Fruit fly (Drosophila melanogaster) whole organism, embryonic: ENCODE measurements around the gene Pcif1.

Experiments used
- Asciz ChIP-seq: fragments of 200-800 bp; sonication (Bioruptor generic); optimal IDR thresholded peaks from 2 replicates; lab custom pipeline; 2017; ENCODE audit warnings: missing biosample characterization, mild to moderate bottlenecking, missing genetic modification characterization, missing genetic modification reagents
- Bteb2 ChIP-seq: fragments of 200-800 bp; sonication (Bioruptor generic); optimal IDR thresholded peaks from 2 replicates; lab custom pipeline; 2016; ENCODE audit warnings: missing biosample characterization, missing genetic modification characterization
- CG10147 ChIP-seq: fragments of 200-800 bp; sonication (Bioruptor generic); optimal IDR thresholded peaks from 2 replicates; lab custom pipeline; 2019; ENCODE audit warnings: missing biosample characterization, mild to moderate bottlenecking, missing genetic modification characterization, moderate library complexity
- CG10267 ChIP-seq: fragments of 200-800 bp; sonication (Bioruptor generic); optimal IDR thresholded peaks from 2 replicates; lab custom pipeline; 2018; ENCODE audit warnings: missing biosample characterization, mild to moderate bottlenecking, missing genetic modification characterization, moderate library complexity
- CG13624 ChIP-seq: fragments of 200-800 bp; sonication (Bioruptor generic); optimal IDR thresholded peaks from 2 replicates; lab custom pipeline; 2016; ENCODE audit warnings: missing biosample characterization, missing genetic modification characterization
- CG1529 ChIP-seq: fragments of 200-800 bp; sonication (Bioruptor generic); optimal IDR thresholded peaks from 3 replicates; lab custom pipeline; 2018; ENCODE audit warnings: missing biosample characterization, missing genetic modification characterization
- CG1647 ChIP-seq: fragments of 200-800 bp; sonication (Bioruptor generic); optimal IDR thresholded peaks from 3 replicates; lab custom pipeline; 2016; ENCODE audit warnings: missing biosample characterization, missing genetic modification characterization
- CG17361 ChIP-seq: fragments of 200-800 bp; sonication (Bioruptor generic); IDR thresholded peaks from 3 replicates; pipeline ENCODE4 v1.3.6; 2022; ENCODE audit warnings: missing biosample characterization, missing genetic modification characterization
- CG17829 ChIP-seq: fragments of 200-800 bp; optimal IDR thresholded peaks from 2 replicates; lab custom pipeline; 2019; ENCODE audit warnings: missing biosample characterization, mild to moderate bottlenecking, missing genetic modification characterization, moderate library complexity
- CG30020 ChIP-seq: fragments of 200-800 bp; optimal IDR thresholded peaks from 2 replicates; lab custom pipeline; 2019; ENCODE audit warnings: missing biosample characterization, mild to moderate bottlenecking, missing genetic modification characterization, moderate library complexity
- CG32767 ChIP-seq: fragments of 200-800 bp; sonication (Bioruptor generic); IDR thresholded peaks from 2 replicates; pipeline ENCODE4 v1.3.6; 2022; ENCODE audit warnings: missing biosample characterization, missing genetic modification characterization
- CG34224 ChIP-seq: fragments of 200-800 bp; sonication (Bioruptor generic); IDR thresholded peaks from 3 replicates; pipeline ENCODE4 v1.3.6; 2022; ENCODE audit warnings: missing biosample characterization, missing genetic modification characterization; ENCODE audit not compliant: partially characterized antibody
- CG4328 ChIP-seq: fragments of 200-800 bp; sonication (Bioruptor generic); optimal IDR thresholded peaks from 3 replicates; lab custom pipeline; 2017; ENCODE audit warnings: missing biosample characterization, missing genetic modification reagents, missing genetic modification characterization
- CG4707 ChIP-seq: fragments of 200-800 bp; sonication (Bioruptor generic); optimal IDR thresholded peaks from 2 replicates; lab custom pipeline; 2018; ENCODE audit warnings: missing biosample characterization, mild to moderate bottlenecking, missing genetic modification characterization, moderate library complexity
- CG4820 ChIP-seq: fragments of 200-800 bp; sonication (Bioruptor generic); optimal IDR thresholded peaks from 3 replicates; lab custom pipeline; 2016; ENCODE audit warnings: missing biosample characterization, missing genetic modification characterization
- CG4854 ChIP-seq: fragments of 200-800 bp; sonication (Bioruptor generic); optimal IDR thresholded peaks from 2 replicates; lab custom pipeline; 2016; ENCODE audit warnings: missing biosample characterization, missing genetic modification characterization, inconsistent platforms
- CG6689 ChIP-seq: fragments of 200-800 bp; sonication (Bioruptor generic); IDR thresholded peaks from 2 replicates; pipeline ENCODE4 v1.3.6; 2022; ENCODE audit warnings: missing biosample characterization, missing genetic modification characterization
- CG7786 ChIP-seq: fragments of 200-800 bp; sonication (Bioruptor generic); optimal IDR thresholded peaks from 2 replicates; lab custom pipeline; 2016; ENCODE audit warnings: missing biosample characterization, missing genetic modification characterization
- CG7928 ChIP-seq: fragments of 200-800 bp; sonication (Bioruptor generic); optimal IDR thresholded peaks from 2 replicates; lab custom pipeline; 2017; ENCODE audit warnings: missing biosample characterization, mild to moderate bottlenecking, missing genetic modification characterization
- Dip2 ChIP-seq: fragments of 200-800 bp; sonication (Bioruptor generic); IDR thresholded peaks from 2 replicates; pipeline ENCODE4 v1.3.6; 2022; ENCODE audit warnings: missing biosample characterization, missing genetic modification characterization
- Hey ChIP-seq: fragments of 200-800 bp; sonication (Bioruptor generic); optimal IDR thresholded peaks from 3 replicates; lab custom pipeline; 2018; ENCODE audit warnings: missing biosample characterization, mild to moderate bottlenecking, missing genetic modification characterization
- HmgD ChIP-seq: fragments of 200-800 bp; sonication (Bioruptor generic); optimal IDR thresholded peaks from 3 replicates; lab custom pipeline; 2016; ENCODE audit warnings: missing biosample characterization, missing genetic modification characterization
- Hr78 ChIP-seq, 2 experiments: fragments of 200-800 bp in 1 of 2; fragments of >200 bp in 1 of 2; sonication (Bioruptor generic) in 1 of 2; optimal IDR thresholded peaks; 2 replicates each; lab custom pipeline; 2017 to 2019; ENCODE audit warnings: missing biosample characterization in 2 of 2, missing genetic modification characterization in 2 of 2, mild to moderate bottlenecking in 1 of 2, moderate library complexity in 1 of 2
- Opbp ChIP-seq: fragments of 200-800 bp; sonication (Bioruptor generic); IDR thresholded peaks from 3 replicates; pipeline ENCODE4 v1.3.6; 2022; ENCODE audit warnings: missing biosample characterization, missing genetic modification characterization; ENCODE audit not compliant: partially characterized antibody
- PHDP ChIP-seq: fragments of 200-800 bp; sonication (Bioruptor generic); optimal IDR thresholded peaks from 3 replicates; lab custom pipeline; 2018; ENCODE audit warnings: missing biosample characterization, mild to moderate bottlenecking, missing genetic modification characterization, moderate library complexity
- Rx ChIP-seq: fragments of 200-800 bp; sonication (Bioruptor generic); IDR thresholded peaks from 2 replicates; pipeline ENCODE4 v1.3.6; 2022; ENCODE audit warnings: missing biosample characterization, missing genetic modification characterization
- Side ChIP-seq: fragments of 200-800 bp; sonication (Bioruptor generic); optimal IDR thresholded peaks from 2 replicates; lab custom pipeline; 2016; ENCODE audit warnings: missing biosample characterization, missing genetic modification characterization
- Trl ChIP-seq, 3 experiments: fragments of >200 bp in 2 of 3; fragments of 200-800 bp in 1 of 3; sonication (Bioruptor generic) in 1 of 3; optimal IDR thresholded peaks; 2 replicates in 1 of 3; 3 replicates in 2 of 3; lab custom pipeline; 2016 to 2017; ENCODE audit warnings: missing biosample characterization in 1 of 3, missing genetic modification characterization in 1 of 3
- Xrp1 ChIP-seq: fragments of 200-800 bp; sonication (Bioruptor generic); IDR thresholded peaks from 2 replicates; pipeline ENCODE4 v1.3.6; 2022; ENCODE audit warnings: missing biosample characterization, missing genetic modification characterization
- al ChIP-seq: fragments of 200-800 bp; sonication (Bioruptor generic); IDR thresholded peaks from 2 replicates; pipeline ENCODE4 v1.3.6; 2022; ENCODE audit warnings: missing biosample characterization, missing genetic modification characterization
- ash1 ChIP-seq: fragments of 200-800 bp; sonication (Bioruptor generic); optimal IDR thresholded peaks from 2 replicates; lab custom pipeline; 2018; ENCODE audit warnings: missing biosample characterization, mild to moderate bottlenecking, missing genetic modification characterization
- bcd ChIP-seq: fragments of 200-800 bp; sonication (Bioruptor generic); optimal IDR thresholded peaks from 2 replicates; lab custom pipeline; 2017; ENCODE audit warnings: missing biosample characterization, mild to moderate bottlenecking, missing genetic modification characterization
- dati ChIP-seq: fragments of 200-800 bp; sonication (Bioruptor generic); IDR thresholded peaks from 2 replicates; pipeline ENCODE4 v1.3.6; 2022; ENCODE audit warnings: missing biosample characterization, missing genetic modification characterization
- gcm2 ChIP-seq: fragments of 200-800 bp; sonication (Bioruptor generic); optimal IDR thresholded peaks from 2 replicates; lab custom pipeline; 2016; ENCODE audit warnings: missing biosample characterization, missing genetic modification characterization
- insv ChIP-seq, 2 experiments: fragments of 200-800 bp; sonication (Bioruptor generic); optimal IDR thresholded peaks; 3 replicates each; lab custom pipeline; 2016 to 2018; ENCODE audit warnings: missing biosample characterization in 2 of 2, missing genetic modification characterization in 2 of 2
- jing ChIP-seq: fragments of 200-800 bp; sonication (Bioruptor generic); optimal IDR thresholded peaks from 2 replicates; lab custom pipeline; 2018; ENCODE audit warnings: missing biosample characterization, mild to moderate bottlenecking, missing genetic modification characterization
- klu ChIP-seq: fragments of 200-800 bp; sonication (Bioruptor generic); IDR thresholded peaks from 2 replicates; pipeline ENCODE4 v1.3.6; 2022; ENCODE audit warnings: missing biosample characterization, missing genetic modification characterization
- kni ChIP-seq: fragments of 200-800 bp; sonication (Bioruptor generic); optimal IDR thresholded peaks from 3 replicates; lab custom pipeline; 2017; ENCODE audit warnings: mild to moderate bottlenecking, missing biosample characterization, missing genetic modification reagents, missing genetic modification characterization
- odd ChIP-seq: fragments of 200-800 bp; sonication (Bioruptor generic); optimal IDR thresholded peaks from 2 replicates; lab custom pipeline; 2017; ENCODE audit warnings: missing biosample characterization, mild to moderate bottlenecking, missing genetic modification characterization
- pum ChIP-seq: fragments of 200-800 bp; sonication (Bioruptor generic); optimal IDR thresholded peaks from 2 replicates; lab custom pipeline; 2016; ENCODE audit warnings: missing biosample characterization, missing genetic modification characterization
- sc ChIP-seq, 3 experiments: fragments of >200 bp in 2 of 3; fragments of 200-800 bp in 1 of 3; sonication (Bioruptor generic) in 1 of 3; optimal IDR thresholded peaks; 2 replicates in 2 of 3; 3 replicates in 1 of 3; lab custom pipeline; 2017; ENCODE audit warnings: mild to moderate bottlenecking in 1 of 3, missing biosample characterization in 1 of 3, missing genetic modification characterization in 1 of 3, missing genetic modification reagents in 1 of 3
- slou ChIP-seq: fragments of 200-800 bp; sonication (Bioruptor generic); optimal IDR thresholded peaks from 3 replicates; lab custom pipeline; 2016; ENCODE audit warnings: missing biosample characterization, missing genetic modification characterization
- stwl ChIP-seq: fragments of 200-800 bp; sonication (Bioruptor generic); optimal IDR thresholded peaks from 3 replicates; lab custom pipeline; 2018; ENCODE audit warnings: missing biosample characterization, mild to moderate bottlenecking, missing genetic modification characterization, moderate library complexity
- tna ChIP-seq: fragments of 200-800 bp; sonication (Bioruptor generic); IDR thresholded peaks from 2 replicates; pipeline ENCODE4 v1.3.6; 2022; ENCODE audit warnings: missing biosample characterization, missing genetic modification characterization; ENCODE audit not compliant: partially characterized antibody
- tup ChIP-seq: fragments of 200-800 bp; sonication (Bioruptor generic); optimal IDR thresholded peaks from 2 replicates; lab custom pipeline; 2016; ENCODE audit warnings: missing biosample characterization, mild to moderate bottlenecking, missing genetic modification characterization, moderate library complexity
- tx ChIP-seq: fragments of 200-800 bp; sonication (Bioruptor generic); optimal IDR thresholded peaks from 2 replicates; lab custom pipeline; 2016; ENCODE audit warnings: missing biosample characterization, missing genetic modification characterization
- wdn ChIP-seq: fragments of 200-800 bp; sonication (Bioruptor generic); IDR thresholded peaks from 2 replicates; pipeline ENCODE4 v1.3.6; 2022; ENCODE audit warnings: missing biosample characterization, missing genetic modification characterization
- wor ChIP-seq: fragments of 200-800 bp; sonication (Bioruptor generic); IDR thresholded peaks from 2 replicates; pipeline ENCODE4 v1.3.6; 2022; ENCODE audit warnings: missing biosample characterization, missing genetic modification characterization

Pcif1 gene

DNA sequence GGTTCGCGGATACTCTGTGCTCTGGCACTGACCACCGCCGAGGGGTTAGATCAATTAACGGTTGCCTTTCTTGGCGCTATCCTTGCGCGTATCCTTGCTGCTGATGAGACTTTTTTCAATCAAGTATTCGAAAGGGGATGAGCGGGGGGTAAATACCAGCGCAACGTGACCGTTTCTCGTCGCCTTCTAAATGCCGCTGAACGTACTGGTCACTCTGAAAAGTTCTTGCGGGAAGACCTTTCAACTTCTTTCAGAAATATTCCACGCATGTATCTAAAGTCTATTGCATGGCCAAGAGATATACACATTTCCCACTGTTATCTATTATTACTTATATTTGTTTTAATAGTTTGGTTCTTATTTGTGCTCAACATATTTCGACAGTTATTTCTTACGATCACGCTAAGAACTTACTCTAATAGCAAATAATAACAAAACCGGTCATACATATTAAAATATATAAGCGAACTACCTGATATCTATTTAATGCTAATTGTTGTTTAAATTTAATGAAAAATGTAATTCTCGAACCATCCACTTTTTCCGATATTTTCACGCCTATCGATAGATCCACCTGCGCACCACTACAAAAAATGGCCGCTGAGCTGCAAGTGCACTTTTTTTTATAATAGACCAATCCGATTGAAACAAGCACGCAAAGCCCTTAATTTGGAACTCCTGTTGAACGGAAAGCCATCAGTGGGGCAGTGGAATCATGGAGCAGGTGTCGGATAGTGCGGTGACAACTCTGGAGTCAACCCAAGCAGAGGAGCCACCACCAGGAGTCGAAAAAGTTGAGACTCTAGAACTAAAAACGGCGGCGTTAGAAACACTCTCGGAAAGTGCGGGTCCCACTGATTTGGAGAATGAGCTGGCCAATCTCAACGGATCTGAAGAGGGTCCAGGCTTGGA lies 23.3 kb upstream of the Pcif1 start, which contains the start of the genes CG3634 and HIPP1 (continued):
- TF ChIP-seq CG7786 (GFP tag; lab: Kevin White, UChicago) (no peak), CG1529 (GFP tag; lab: Kevin White, UChicago) (no peak), Bteb2 (GFP tag; lab: Kevin White, UChicago) (no peak), wdn (GFP tag; lab: Robert Waterston, UW) (no peak), Xrp1 (GFP tag; lab: Robert Waterston, UW) (peak; percentile 22; the same call in 1 of the 2 replicates), slou (GFP tag; lab: Kevin White, UChicago) (no peak), gcm2 (GFP tag; lab: Kevin White, UChicago) (no peak), CG7928 (GFP tag; lab: Kevin White, UChicago) (no peak), HmgD (GFP tag; lab: Kevin White, UChicago) (no peak), Hr78 (GFP tag; optimal IDR thresholded peaks at IDR 0.05; lab: Kevin White, UChicago) (no peak), CG1647 (GFP tag; lab: Kevin White, UChicago) (no peak), Rx (GFP tag; lab: Robert Waterston, UW) (no peak), CG34224 (GFP tag; lab: Robert Waterston, UW) (peak; percentile 73), stwl (tag; lab: Kevin White, UChicago) (peak; percentile 9), CG6689 (GFP tag; lab: Robert Waterston, UW) (0 out of 2 replicates have a peak, but pooled peaks have one; percentile 5), klu (no peak), Asciz (GFP tag; lab: Kevin White, UChicago) (no peak), tx (GFP tag; lab: Kevin White, UChicago) (no peak), Hey (tag; lab: Kevin White, UChicago) (no peak), CG30020 (tag; lab: Kevin White, UChicago) (peak; percentile 78), tna (GFP tag; lab: Robert Waterston, UW) (no peak), Side (GFP tag; lab: Kevin White, UChicago) (no peak), odd (GFP tag; lab: Kevin White, UChicago) (no peak), dati (no peak), jing (no peak), CG17829 (peak; percentile 31), CG4854 (GFP tag; lab: Kevin White, UChicago) (no peak), pum (GFP tag; lab: Kevin White, UChicago) (no peak), Dip2 (no peak), CG10267 (peak; percentile 57), CG13624 (GFP tag; lab: Kevin White, UChicago) (no peak), CG4707 (GFP tag; lab: Kevin White, UChicago) (no peak), Trl (optimal IDR thresholded peaks at IDR 0.05; lab: Kevin White, UChicago) (no peak), Trl (GFP tag; optimal IDR thresholded peaks at IDR 0.05; lab: Kevin White, UChicago) (no peak), tup (GFP tag; lab: Kevin White, UChicago) (no peak), PHDP (tag; lab: Kevin White, UChicago) (no peak), CG4820 (GFP tag; lab: Kevin White, UChicago) (no peak), CG4328 (no peak), Opbp (GFP tag; lab: Robert Waterston, UW) (0 out of 3 replicates have a peak, but pooled peaks have one; percentile 24), al (GFP tag; lab: Robert Waterston, UW) (no peak), CG17361 (GFP tag; lab: Robert Waterston, UW) (no peak; the same call in 2 of the 3 replicates), CG10147 (GFP tag; lab: Kevin White, UChicago) (no peak), wor (no peak), sc (optimal IDR thresholded peaks at IDR 0.05; lab: Kevin White, UChicago) (no peak), sc (GFP tag; optimal IDR thresholded peaks at IDR 0.05; lab: Kevin White, UChicago) (no peak), insv (GFP tag; optimal IDR thresholded peaks at IDR 0.05; lab: Kevin White, UChicago) (no peak), ash1 (no peak), kni (no peak), bcd (no peak), CG32767 (no peak)
